Fruit fly (Drosophila melanogaster) whole organism, embryonic: Measurements from ENCODE around the gene CG7320.
A peak's percentile ranks its signal among the peaks of the same experiment; 100 is the strongest.

Experiments
- Atf-2 ChIP-seq: fragments of 200-800 bp; sonication (Bioruptor generic); optimal IDR thresholded peaks from 2 replicates; lab custom pipeline; 2016; ENCODE audit warnings: missing biosample characterization, missing genetic modification characterization
- Awh ChIP-seq: fragments of 200-800 bp; sonication (Bioruptor generic); IDR thresholded peaks from 2 replicates; pipeline ENCODE4, ENCODE4 v1.3.6; 2022; ENCODE audit warnings: missing biosample characterization, missing genetic modification characterization
- BEAF-32 ChIP-seq: fragments of 200-800 bp; sonication (Bioruptor generic); optimal IDR thresholded peaks from 3 replicates; lab custom pipeline; 2017; ENCODE audit warnings: missing biosample characterization, missing genetic modification characterization, mild to moderate bottlenecking, moderate library complexity, missing genetic modification reagents
- CG10366 ChIP-seq: fragments of 200-800 bp; sonication (Bioruptor generic); IDR thresholded peaks from 2 replicates; pipeline ENCODE4 v1.3.6; 2022; ENCODE audit warnings: missing biosample characterization, missing genetic modification characterization
- CG11247 ChIP-seq: fragments of 200-800 bp; sonication (Bioruptor generic); IDR thresholded peaks from 2 replicates; pipeline ENCODE4 v1.3.6; 2022; ENCODE audit warnings: missing biosample characterization, missing genetic modification characterization
- CG12942 ChIP-seq: fragments of 200-800 bp; sonication (Bioruptor generic); optimal IDR thresholded peaks from 3 replicates; lab custom pipeline; 2016; ENCODE audit warnings: missing biosample characterization, missing genetic modification characterization
- CG13296 ChIP-seq: fragments of 200-800 bp; sonication (Bioruptor generic); optimal IDR thresholded peaks from 3 replicates; lab custom pipeline; 2018; ENCODE audit warnings: missing biosample characterization, mild to moderate bottlenecking, missing genetic modification characterization
- CG14965 ChIP-seq: fragments of 200-800 bp; sonication (Bioruptor generic); optimal IDR thresholded peaks from 2 replicates; lab custom pipeline; 2016; ENCODE audit warnings: missing biosample characterization, missing genetic modification characterization, borderline replicate concordance
- CG15011 ChIP-seq: fragments of 200-800 bp; sonication (Bioruptor generic); optimal IDR thresholded peaks from 3 replicates; lab custom pipeline; 2018; ENCODE audit warnings: missing biosample characterization, mild to moderate bottlenecking, missing genetic modification characterization
- CG15073 ChIP-seq: fragments of 200-800 bp; sonication (Bioruptor generic); optimal IDR thresholded peaks from 2 replicates; lab custom pipeline; 2016; ENCODE audit warnings: missing biosample characterization, missing genetic modification characterization
- CG17385 ChIP-seq: fragments of 200-800 bp; sonication (Bioruptor generic); optimal IDR thresholded peaks from 3 replicates; lab custom pipeline; 2018; ENCODE audit warnings: missing biosample characterization, mild to moderate bottlenecking, missing genetic modification characterization
- CG17802 ChIP-seq: fragments of 200-800 bp; sonication (Bioruptor generic); optimal IDR thresholded peaks from 2 replicates; lab custom pipeline; 2018; ENCODE audit warnings: missing biosample characterization, mild to moderate bottlenecking, missing genetic modification characterization, moderate library complexity
- CG30020 ChIP-seq: fragments of 200-800 bp; optimal IDR thresholded peaks from 2 replicates; lab custom pipeline; 2019; ENCODE audit warnings: missing biosample characterization, mild to moderate bottlenecking, missing genetic modification characterization, moderate library complexity
- CG3065 ChIP-seq: fragments of 200-800 bp; sonication (Bioruptor generic); optimal IDR thresholded peaks from 2 replicates; lab custom pipeline; 2016; ENCODE audit warnings: missing biosample characterization, missing genetic modification characterization
- CG3163 ChIP-seq: fragments of 200-800 bp; sonication (Bioruptor generic); optimal IDR thresholded peaks from 3 replicates; lab custom pipeline; 2016; ENCODE audit warnings: missing biosample characterization, missing genetic modification characterization
- CG34376 ChIP-seq: fragments of 200-800 bp; sonication (Bioruptor generic); optimal IDR thresholded peaks from 2 replicates; lab custom pipeline; 2018; ENCODE audit warnings: missing biosample characterization, mild to moderate bottlenecking, missing genetic modification characterization
- CG3995 ChIP-seq: fragments of 200-800 bp; sonication (Bioruptor generic); optimal IDR thresholded peaks from 3 replicates; lab custom pipeline; 2016; ENCODE audit warnings: missing biosample characterization, missing genetic modification characterization
- CG4617 ChIP-seq: fragments of 200-800 bp; sonication (Bioruptor generic); optimal IDR thresholded peaks from 3 replicates; lab custom pipeline; 2016; ENCODE audit warnings: missing biosample characterization, missing genetic modification characterization, borderline replicate concordance
- CG6272 ChIP-seq: fragments of 200-800 bp; sonication (Bioruptor generic); IDR thresholded peaks from 2 replicates; pipeline ENCODE4 v1.3.6; 2022; ENCODE audit warnings: missing biosample characterization, missing genetic modification characterization
- CG6683 ChIP-seq: fragments of 200-800 bp; sonication (Bioruptor generic); optimal IDR thresholded peaks from 2 replicates; lab custom pipeline; 2017; ENCODE audit warnings: missing biosample characterization, mild to moderate bottlenecking, missing genetic modification characterization, missing genetic modification reagents
- CG7271 ChIP-seq: fragments of 200-800 bp; sonication (Bioruptor generic); optimal IDR thresholded peaks from 2 replicates; lab custom pipeline; 2018; ENCODE audit warnings: missing biosample characterization, mild to moderate bottlenecking, missing genetic modification characterization, moderate library complexity
- CG8924 ChIP-seq: fragments of 200-800 bp; optimal IDR thresholded peaks from 3 replicates; lab custom pipeline; 2019; ENCODE audit warnings: missing biosample characterization, mild to moderate bottlenecking, missing genetic modification characterization, moderate library complexity
- CrebB ChIP-seq: fragments of 200-800 bp; sonication (Bioruptor generic); optimal IDR thresholded peaks from 3 replicates; lab custom pipeline; 2018; ENCODE audit warnings: missing biosample characterization, mild to moderate bottlenecking, missing genetic modification characterization
- Dad ChIP-seq: fragments of 200-800 bp; sonication (Bioruptor generic); optimal IDR thresholded peaks from 3 replicates; lab custom pipeline; 2016; ENCODE audit warnings: missing biosample characterization, missing genetic modification characterization
- Dip2 ChIP-seq: fragments of 200-800 bp; sonication (Bioruptor generic); IDR thresholded peaks from 2 replicates; pipeline ENCODE4 v1.3.6; 2022; ENCODE audit warnings: missing biosample characterization, missing genetic modification characterization
- HLH3B ChIP-seq: fragments of 200-800 bp; sonication (Bioruptor generic); IDR thresholded peaks from 2 replicates; pipeline ENCODE4 v1.3.6; 2022; ENCODE audit warnings: missing biosample characterization, missing genetic modification characterization
- Hey ChIP-seq: fragments of 200-800 bp; sonication (Bioruptor generic); optimal IDR thresholded peaks from 3 replicates; lab custom pipeline; 2018; ENCODE audit warnings: missing biosample characterization, mild to moderate bottlenecking, missing genetic modification characterization
- Mad ChIP-seq: fragments of 200-800 bp; sonication (Bioruptor generic); optimal IDR thresholded peaks from 2 replicates; lab custom pipeline; 2016; ENCODE audit warnings: missing biosample characterization, missing genetic modification characterization
- Nf-YB ChIP-seq: fragments of 200-800 bp; sonication (Bioruptor generic); optimal IDR thresholded peaks from 3 replicates; lab custom pipeline; 2019; ENCODE audit warnings: missing biosample characterization, mild to moderate bottlenecking, missing genetic modification characterization, moderate library complexity
- Pdp1 ChIP-seq, 2 experiments: fragments of 200-800 bp; sonication (Bioruptor generic); optimal IDR thresholded peaks; 3 replicates each; lab custom pipeline; 2016; ENCODE audit warnings: missing biosample characterization in 2 of 2, missing genetic modification characterization in 2 of 2, mild to moderate bottlenecking in 1 of 2, moderate library complexity in 1 of 2
- Side ChIP-seq: fragments of 200-800 bp; sonication (Bioruptor generic); optimal IDR thresholded peaks from 2 replicates; lab custom pipeline; 2016; ENCODE audit warnings: missing biosample characterization, missing genetic modification characterization
- az2 ChIP-seq: fragments of 200-800 bp; sonication (Bioruptor generic); optimal IDR thresholded peaks from 3 replicates; lab custom pipeline; 2016; ENCODE audit warnings: missing biosample characterization, missing genetic modification characterization
- br ChIP-seq: fragments of >200 bp; optimal IDR thresholded peaks from 2 replicates; lab custom pipeline; 2017
- croc ChIP-seq: fragments of 200-800 bp; sonication (Bioruptor generic); conservative IDR thresholded peaks from 3 replicates; pipeline ENCODE4 v1.3.6; 2022; ENCODE audit warnings: missing biosample characterization, missing genetic modification characterization
- fd64A ChIP-seq: fragments of 200-800 bp; sonication (Bioruptor generic); optimal IDR thresholded peaks from 3 replicates; lab custom pipeline; 2018; ENCODE audit warnings: missing biosample characterization, mild to moderate bottlenecking, missing genetic modification characterization
- fd96Cb ChIP-seq: fragments of 200-800 bp; sonication (Bioruptor generic); optimal IDR thresholded peaks from 2 replicates; lab custom pipeline; 2018; ENCODE audit warnings: missing biosample characterization, mild to moderate bottlenecking, missing genetic modification characterization, moderate library complexity
- ftz-f1 ChIP-seq: fragments of 200-800 bp; sonication (Bioruptor generic); optimal IDR thresholded peaks from 2 replicates; lab custom pipeline; 2016; ENCODE audit warnings: missing biosample characterization, missing genetic modification characterization
- gce ChIP-seq: fragments of 200-800 bp; sonication (Bioruptor generic); IDR thresholded peaks from 3 replicates; pipeline ENCODE4 v1.3.6; 2022; ENCODE audit warnings: missing biosample characterization, missing genetic modification characterization
- gro ChIP-seq: fragments of 200-800 bp; sonication (Bioruptor generic); optimal IDR thresholded peaks from 2 replicates; lab custom pipeline; 2016; ENCODE audit warnings: missing biosample characterization, missing genetic modification characterization
- kni ChIP-seq: fragments of 200-800 bp; sonication (Bioruptor generic); optimal IDR thresholded peaks from 3 replicates; lab custom pipeline; 2017; ENCODE audit warnings: mild to moderate bottlenecking, missing biosample characterization, missing genetic modification reagents, missing genetic modification characterization
- nerfin-1 ChIP-seq: fragments of 200-800 bp; sonication (Bioruptor generic); optimal IDR thresholded peaks from 3 replicates; lab custom pipeline; 2019; ENCODE audit warnings: missing biosample characterization, mild to moderate bottlenecking, missing genetic modification characterization, moderate library complexity
- nom ChIP-seq: fragments of 200-800 bp; sonication (Bioruptor generic); optimal IDR thresholded peaks from 2 replicates; lab custom pipeline; 2017; ENCODE audit warnings: missing biosample characterization, missing genetic modification characterization, mild to moderate bottlenecking, moderate library complexity, missing genetic modification reagents
- scrt ChIP-seq: fragments of 200-800 bp; sonication (Bioruptor generic); optimal IDR thresholded peaks from 2 replicates; lab custom pipeline; 2018; ENCODE audit warnings: missing biosample characterization, mild to moderate bottlenecking, missing genetic modification characterization, moderate library complexity
- stwl ChIP-seq: fragments of 200-800 bp; sonication (Bioruptor generic); optimal IDR thresholded peaks from 3 replicates; lab custom pipeline; 2018; ENCODE audit warnings: missing biosample characterization, mild to moderate bottlenecking, missing genetic modification characterization, moderate library complexity
- sug ChIP-seq: fragments of 200-800 bp; optimal IDR thresholded peaks from 2 replicates; lab custom pipeline; 2019; ENCODE audit warnings: missing biosample characterization, mild to moderate bottlenecking, missing genetic modification characterization, moderate library complexity
- tna ChIP-seq: fragments of 200-800 bp; sonication (Bioruptor generic); IDR thresholded peaks from 2 replicates; pipeline ENCODE4 v1.3.6; 2022; ENCODE audit warnings: missing biosample characterization, missing genetic modification characterization; ENCODE audit not compliant: partially characterized antibody
- trem ChIP-seq: fragments of 200-800 bp; optimal IDR thresholded peaks from 3 replicates; lab custom pipeline; 2019; ENCODE audit warnings: missing biosample characterization, mild to moderate bottlenecking, missing genetic modification characterization, moderate library complexity
- zf30C ChIP-seq: fragments of 200-800 bp; sonication (Bioruptor generic); optimal IDR thresholded peaks from 3 replicates; lab custom pipeline; 2018; ENCODE audit warnings: missing biosample characterization, mild to moderate bottlenecking, missing genetic modification characterization

The CG7320 gene

dm6 chr3L:18225446-18226380 is 24.4 kb downstream of the CG7320 start (continued):
- TF ChIP-seq BEAF-32 (no peak), CG17802 (tag; lab: Kevin White, UChicago) (peak; percentile 17), CG3995 (GFP tag; lab: Kevin White, UChicago) (no peak), Hey (no peak), stwl (tag; lab: Kevin White, UChicago) (peak; percentile 15), nerfin-1 (peak; percentile 61), nom (GFP tag; lab: Kevin White, UChicago) (no peak), CG15073 (GFP tag; lab: Kevin White, UChicago) (no peak), Dad (no peak), CG7271 (tag; lab: Kevin White, UChicago) (no peak), CG6683 (GFP tag; lab: Kevin White, UChicago) (no peak), fd64A (peak; percentile 21), br (no peak), gro (GFP tag; lab: Kevin White, UChicago) (no peak), CrebB (tag; lab: Kevin White, UChicago) (no peak), CG11247 (GFP tag; lab: Robert Waterston, UW) (no peak), croc (GFP tag; lab: Robert Waterston, UW) (peak; percentile 54; the same call in 1 of the 3 replicates), CG34376 (no peak), Nf-YB (GFP tag; lab: Kevin White, UChicago) (peak; percentile 40), ftz-f1 (GFP tag; lab: Kevin White, UChicago) (no peak), CG6272 (GFP tag; lab: Robert Waterston, UW) (no peak), Dip2 (GFP tag; lab: Robert Waterston, UW) (no peak), CG15011 (GFP tag; lab: Kevin White, UChicago) (no peak), CG17385 (GFP tag; lab: Kevin White, UChicago) (peak; percentile 45), fd96Cb (tag; lab: Kevin White, UChicago) (peak; percentile 65), CG8924 (tag; lab: Kevin White, UChicago) (peak; percentile 51), Atf-2 (GFP tag; lab: Kevin White, UChicago) (peak; percentile 30), CG14965 (peak; percentile 6), CG12942 (peak; percentile 10), CG30020 (tag; lab: Kevin White, UChicago) (peak; percentile 11), trem (tag; lab: Kevin White, UChicago) (peak; percentile 71), sug (tag; lab: Kevin White, UChicago) (no peak), Awh (no peak), HLH3B (peak; percentile 35; the same call in 1 of the 2 replicates), zf30C (GFP tag; lab: Kevin White, UChicago) (peak; percentile 82), az2 (GFP tag; lab: Kevin White, UChicago) (peak; percentile 48), Side (GFP tag; lab: Kevin White, UChicago) (no peak), CG13296 (no peak), CG3065 (GFP tag; lab: Kevin White, UChicago) (no peak), CG3163 (GFP tag; lab: Kevin White, UChicago) (no peak), Mad (GFP tag; lab: Kevin White, UChicago) (no peak), tna (GFP tag; lab: Robert Waterston, UW) (no peak), gce (GFP tag; lab: Robert Waterston, UW) (0 out of 3 replicates have a peak, but pooled peaks have one; percentile 6), CG10366 (no peak), CG4617 (GFP tag; lab: Kevin White, UChicago) (no peak), kni (peak; percentile 16), scrt (GFP tag; lab: Kevin White, UChicago) (no peak), Pdp1 (GFP tag; optimal IDR thresholded peaks at IDR 0.05; lab: Kevin White, UChicago) (peak; percentile 30 to 47)
